Fruit fly (Drosophila melanogaster) S2 (cell line): ENCODE results near the gene Nfs1.
A peak's percentile ranks its signal among the peaks of the same experiment; 100 is the strongest.

Source experiments
- CG8478 ChIP-seq: fragments of >200 bp; optimal IDR thresholded peaks from 2 replicates; lab custom pipeline; 2018
- CTCF ChIP-seq, 2 experiments: fragments of >200 bp; optimal IDR thresholded peaks; 2 replicates each; lab custom pipeline; 2018

The Nfs1 gene

dm6 chr2L:12004211-12004979 lies 4.9 kb downstream of the Nfs1 start:
- TF ChIP-seq CG8478 (lab: Kevin White, UChicago) (no peak), CTCF (optimal IDR thresholded peaks at IDR 0.05; lab: Kevin White, UChicago) (no peak)

DNA sequence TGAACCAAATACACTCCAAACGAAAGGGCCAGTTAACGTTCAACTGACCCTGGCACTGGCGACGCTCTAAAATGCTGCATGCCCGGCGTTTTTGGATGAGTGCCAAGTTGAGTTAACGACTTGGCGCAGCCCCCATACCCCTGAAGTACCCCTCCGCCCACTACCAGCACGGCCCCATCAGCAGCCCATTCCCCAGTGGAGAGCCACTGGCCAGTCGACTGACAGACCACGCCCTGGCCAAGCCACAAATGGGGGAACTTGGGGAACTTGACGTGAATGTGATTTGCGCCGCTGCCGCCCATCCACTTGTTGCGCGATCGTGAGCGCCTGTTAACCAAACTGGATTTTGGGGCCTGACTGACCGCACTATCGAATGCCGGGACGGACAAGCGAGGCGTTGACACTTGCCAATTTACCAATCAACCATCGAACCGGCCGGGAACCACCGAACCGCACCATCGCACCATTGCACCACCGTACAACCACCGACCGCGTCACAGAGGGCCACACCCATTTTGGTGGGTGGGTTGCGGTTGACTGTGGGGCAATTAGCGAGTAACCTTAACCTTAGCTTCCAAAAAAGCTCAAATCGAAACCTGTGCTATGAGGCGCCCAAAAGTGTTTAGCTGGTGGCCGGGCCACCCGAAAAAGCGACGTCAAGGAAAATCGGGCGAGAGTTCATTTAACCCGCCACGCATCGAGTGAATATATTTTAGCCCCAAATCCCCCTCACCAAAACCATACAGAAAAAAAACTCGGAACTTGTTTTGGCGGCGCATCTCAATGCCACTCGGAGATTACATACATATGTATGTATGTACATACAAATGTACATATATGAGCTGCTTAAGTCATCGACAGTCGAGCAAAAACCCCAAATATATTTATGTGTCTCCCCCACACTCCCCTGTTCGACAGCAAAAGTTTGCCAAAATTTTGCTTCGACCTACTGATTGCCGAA lies 6.3 kb downstream of the Nfs1 start:
- no peak for TF ChIP-seq CTCF (optimal IDR thresholded peaks at IDR 0.05; lab: Kevin White, UChicago)
- TF ChIP-seq CG8478 (lab: Kevin White, UChicago): no peak

DNA sequence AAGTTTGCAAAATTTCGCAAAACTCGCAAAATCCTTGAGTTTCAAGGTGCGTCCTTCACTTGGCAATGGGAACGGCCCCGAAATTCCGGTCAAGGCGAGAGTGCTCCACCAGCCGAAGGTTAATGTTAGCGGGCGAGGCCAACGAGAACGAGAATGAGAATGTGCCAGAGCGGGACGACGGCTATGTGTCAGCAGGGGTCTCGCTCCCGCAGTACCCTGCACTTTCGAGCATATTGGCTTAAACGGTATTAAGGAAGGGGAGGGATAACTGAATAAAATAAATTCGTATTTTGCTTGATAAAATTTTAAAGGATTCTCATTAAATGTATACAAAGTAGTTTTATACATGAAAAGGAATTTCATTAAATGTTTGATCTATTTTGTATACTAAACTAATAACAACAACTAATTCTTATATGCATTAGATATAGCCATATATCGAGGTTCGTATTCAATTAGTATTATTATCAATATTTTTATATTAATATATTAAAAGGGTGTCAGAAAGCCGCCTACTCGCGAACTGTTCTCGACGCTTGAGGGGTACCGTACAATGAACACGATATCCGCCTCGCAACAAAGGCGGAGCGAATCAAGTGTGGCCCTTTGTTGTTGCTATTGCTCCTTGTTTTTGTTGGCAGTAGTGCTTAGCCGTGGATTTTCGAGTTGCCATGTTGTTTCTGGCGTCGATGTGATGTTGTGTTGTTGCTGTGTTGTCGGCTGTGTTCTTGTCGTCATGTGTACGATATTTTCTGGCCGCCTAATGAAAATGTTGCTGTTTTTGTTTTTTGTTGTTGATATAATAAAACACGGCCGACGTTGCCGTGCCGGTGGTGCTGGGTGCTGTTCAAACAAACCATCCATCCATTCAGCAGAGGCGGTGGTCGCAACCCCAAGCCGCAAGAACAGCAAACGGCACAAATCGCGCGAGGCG lies 7.2 kb downstream of the Nfs1 start:
- TF ChIP-seq CG8478 (lab: Kevin White, UChicago) (no peak), CTCF (optimal IDR thresholded peaks at IDR 0.05; lab: Kevin White, UChicago) (peak in 1 of 2 experiments; percentile 12)

- peak; percentile 41 to 45 for TF ChIP-seq CTCF (optimal IDR thresholded peaks at IDR 0.05; lab: Kevin White, UChicago)
- no peak for TF ChIP-seq CG8478 (lab: Kevin White, UChicago)
These were observed 7.9 kb downstream of the Nfs1 start for dm6 chr2L:12007331-12007791.

DNA sequence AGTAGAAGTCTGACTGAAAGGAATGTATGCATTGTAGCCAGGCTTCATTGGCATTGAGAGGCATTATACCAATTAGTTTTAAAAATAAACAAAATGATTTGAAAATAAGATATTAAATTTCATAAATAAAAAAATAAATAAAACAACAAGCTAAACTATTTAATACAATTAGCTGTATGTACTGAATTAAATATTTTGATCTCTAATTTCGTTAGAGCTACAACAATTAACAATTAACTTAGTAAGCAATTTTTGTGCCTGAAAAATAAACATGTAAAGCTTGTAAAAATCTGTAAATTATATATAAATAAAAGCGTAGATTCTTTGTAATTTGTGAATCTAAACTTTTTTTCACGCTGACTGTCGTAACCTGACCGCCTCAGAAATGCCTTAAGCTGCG lies 8.4 kb downstream of the Nfs1 start, which contains the start of gene Rh5:
Gene Rh5 (plus strand): TSS at position 301 of the 400 bp plus-strand sequence.
- TF ChIP-seq CTCF (optimal IDR thresholded peaks at IDR 0.05; lab: Kevin White, UChicago): no peak
- TF ChIP-seq CG8478 (lab: Kevin White, UChicago): no peak

- TF ChIP-seq CTCF (optimal IDR thresholded peaks at IDR 0.05; lab: Kevin White, UChicago): peak; percentile 12 to 31
- TF ChIP-seq CG8478 (lab: Kevin White, UChicago): no peak
These were observed 10.8 kb downstream of the Nfs1 start for dm6 chr2L:12010100-12010876.

DNA sequence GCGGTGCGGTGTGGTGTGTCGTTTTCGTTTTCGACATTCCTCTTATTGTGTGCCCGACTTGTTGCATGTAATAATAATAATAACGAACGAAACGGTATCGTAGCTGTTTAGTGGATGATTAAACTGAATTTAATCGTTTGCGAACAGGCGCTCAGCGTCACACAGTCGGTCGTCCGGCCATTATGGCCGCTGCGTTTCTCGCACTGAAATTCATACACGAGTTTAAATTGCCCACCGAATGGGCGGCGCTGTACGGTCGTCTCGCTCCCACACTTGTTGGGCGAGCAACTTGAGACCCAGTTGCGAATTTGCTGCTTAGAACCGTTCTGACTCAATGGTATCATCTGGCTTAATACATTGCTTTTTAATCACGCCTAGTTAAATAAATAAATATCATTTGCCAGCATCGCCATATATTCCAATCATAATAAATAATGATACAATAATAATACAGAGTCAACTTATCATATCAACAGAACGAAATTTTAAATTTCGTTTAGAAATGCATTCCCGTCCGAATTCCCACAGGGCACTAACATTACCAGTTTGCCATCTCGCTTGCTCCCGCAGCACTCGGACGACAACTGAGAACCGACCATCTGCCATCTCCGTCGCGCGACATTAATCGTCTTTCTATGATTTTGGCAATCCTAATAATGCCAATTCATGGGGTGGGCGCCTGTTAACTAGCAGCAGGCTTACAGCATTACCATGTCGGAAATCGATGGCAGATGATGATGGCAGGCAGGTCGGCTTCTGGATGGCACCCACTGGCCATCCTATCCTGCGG lies 11.6 kb downstream of the Nfs1 start:
- peak; percentile 73 for TF ChIP-seq CG8478 (lab: Kevin White, UChicago)
- peak in 1 of 2 experiments; percentile 28 for TF ChIP-seq CTCF (optimal IDR thresholded peaks at IDR 0.05; lab: Kevin White, UChicago)

- TF ChIP-seq CG8478 (lab: Kevin White, UChicago) (no peak), CTCF (optimal IDR thresholded peaks at IDR 0.05; lab: Kevin White, UChicago) (peak in 1 of 2 experiments; percentile 46)
These were observed 12.5 kb downstream of the Nfs1 start for dm6 chr2L:12011682-12012655.

- TF ChIP-seq CTCF (optimal IDR thresholded peaks at IDR 0.05; lab: Kevin White, UChicago) (no peak), CG8478 (lab: Kevin White, UChicago) (no peak)
These were observed 13.8 kb downstream of the Nfs1 start for dm6 chr2L:12013243-12013642.

dm6 chr2L:12013741-12014393 lies 14.4 kb downstream of the Nfs1 start:
- no peak for TF ChIP-seq CTCF (optimal IDR thresholded peaks at IDR 0.05; lab: Kevin White, UChicago)
- no peak for TF ChIP-seq CG8478 (lab: Kevin White, UChicago)

dm6 chr2L:12020735-12021134 lies 21.3 kb downstream of the Nfs1 start, which contains the start of gene Wdr81:
Wdr81 (minus strand) TSS chr2L:12020960.
- TF ChIP-seq CTCF (optimal IDR thresholded peaks at IDR 0.05; lab: Kevin White, UChicago) (no peak), CG8478 (lab: Kevin White, UChicago) (no peak)
